Worm (Caenorhabditis elegans) whole organism, dauer: Measurements from ENCODE around the gene unc-93.

ENCODE experiments used
- unc-62 ChIP-seq: sonication (generic microtip); optimal IDR thresholded peaks from 2 replicates; lab custom pipeline; 2017; ENCODE audit warnings: missing biosample characterization, missing genetic modification reagents, missing genetic modification characterization

Gene unc-93

ce11 chrIII:3681351-3681938 lies 37.3 kb downstream of the unc-93 start:
- no peak for TF ChIP-seq unc-62

ce11 chrIII:3682869-3683403 lies 38.8 kb downstream of the unc-93 start:
- TF ChIP-seq unc-62: no peak

DNA sequence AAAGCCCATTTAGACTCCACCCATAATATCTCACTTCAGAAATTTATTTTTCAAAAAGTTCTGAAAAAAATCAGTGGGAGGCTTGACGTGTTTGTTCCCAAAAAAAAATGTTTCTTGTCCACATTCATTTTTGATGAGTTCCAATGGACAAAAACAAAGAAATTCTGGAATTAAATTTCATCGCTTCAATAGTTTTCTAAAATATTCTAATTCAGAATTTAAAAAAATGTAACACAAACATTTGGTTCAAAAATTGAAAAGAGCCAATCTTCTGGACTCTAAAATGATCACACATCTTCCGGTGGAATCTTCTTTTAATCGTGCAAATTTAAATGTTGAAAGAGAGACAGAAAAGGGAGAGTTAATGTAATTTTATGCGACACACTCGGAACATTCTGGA lies 48.3 kb downstream of the unc-93 start:
- no peak for TF ChIP-seq unc-62

DNA sequence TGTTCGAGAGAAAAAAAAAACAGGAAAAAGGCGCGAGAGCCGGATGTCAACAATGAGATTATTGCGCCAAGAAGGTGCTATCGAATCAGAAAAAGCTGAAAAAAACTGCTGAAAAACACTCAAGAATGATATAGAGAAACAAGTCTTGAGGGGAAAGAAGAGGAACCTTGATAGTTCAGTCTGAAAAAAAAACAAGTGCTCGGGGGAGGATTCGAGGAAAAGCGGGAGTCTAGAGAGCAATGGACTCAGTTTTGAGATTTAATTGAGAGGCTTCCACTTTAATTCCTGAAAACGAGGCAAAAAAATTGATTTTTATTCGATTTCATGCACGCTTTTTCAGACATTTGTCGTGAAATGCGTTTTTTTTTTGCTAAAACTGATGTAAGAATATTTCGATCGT lies 50.4 kb downstream of the unc-93 start, which contains the start of gene npr-15:
npr-15 (minus strand) TSS at position 101 of the 400 bp plus-strand sequence.
- TF ChIP-seq unc-62: no peak

DNA sequence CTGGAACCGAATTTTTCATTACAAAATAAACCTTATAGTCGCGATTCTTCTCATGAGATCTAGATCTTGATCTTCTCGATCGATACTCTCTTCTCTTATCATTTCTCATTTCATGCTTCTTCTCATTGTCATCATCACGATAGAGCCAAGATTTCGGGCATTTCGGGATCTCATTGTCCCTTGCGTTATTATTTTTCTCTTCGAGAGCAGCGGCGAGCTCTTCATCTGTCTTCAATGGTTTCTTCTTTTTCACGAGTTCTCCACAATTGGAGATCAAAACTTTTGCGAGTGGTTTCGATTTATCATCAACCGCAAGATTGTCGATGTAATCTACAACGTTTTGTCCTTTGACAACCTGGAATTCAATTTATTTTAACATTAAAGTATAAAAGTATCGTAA lies 54.2 kb downstream of the unc-93 start:
- no peak for TF ChIP-seq unc-62
